Fruit fly (Drosophila melanogaster): ENCODE results near the gene CG31441.

Gene CG31441

DNA sequence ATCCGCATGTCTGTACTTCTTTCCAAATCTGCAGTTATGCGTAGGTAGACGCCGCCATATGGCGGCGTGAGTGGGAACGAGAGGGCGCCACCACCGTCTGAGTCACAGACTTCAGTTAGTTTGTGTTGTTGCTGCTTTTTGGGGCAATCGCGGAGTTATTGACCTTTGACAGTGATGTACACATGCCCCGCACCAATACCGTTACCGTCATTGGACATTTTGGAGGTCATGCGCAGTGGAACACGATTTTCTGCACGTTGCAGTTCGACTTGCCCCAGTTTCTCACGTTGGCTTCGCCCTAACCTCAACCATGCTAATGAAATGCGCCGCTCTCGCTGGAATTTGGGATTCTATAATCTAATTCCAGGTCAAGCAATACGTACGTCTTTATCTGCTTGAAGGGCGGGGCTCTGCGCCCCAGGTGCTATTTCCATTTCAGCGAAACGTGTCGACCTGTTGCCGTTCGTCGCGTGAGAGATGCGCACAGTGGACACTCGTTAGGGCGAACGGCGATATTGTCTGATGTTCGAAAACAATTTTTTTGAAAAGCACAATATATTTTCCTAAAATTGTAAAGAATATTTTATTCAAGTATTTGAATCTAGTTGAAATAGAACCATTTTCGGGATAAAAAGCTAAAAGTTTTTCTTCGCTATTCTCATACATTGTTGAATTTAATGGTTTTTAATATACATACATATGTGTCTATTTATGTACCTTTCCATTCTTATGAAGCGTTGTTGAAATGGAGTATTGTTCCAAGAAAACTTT is 24.6 kb upstream of the CG31441 start (continued):
- TF ChIP-seq CG2875 (GFP tag; optimal IDR thresholded peaks at IDR 0.05): peak; percentile 31
- no peak for TF ChIP-seq p53 (GFP tag; optimal IDR thresholded peaks at IDR 0.05)
- peak; percentile 34; the same call in 1 of the 2 replicates for TF ChIP-seq onecut (GFP tag; IDR thresholded peaks at IDR 0.05)
- TF ChIP-seq Meics (GFP tag; optimal IDR thresholded peaks at IDR 0.05): peak; percentile 76
- TF ChIP-seq chinmo (GFP tag; IDR thresholded peaks at IDR 0.05; ENCODE audit: partially characterized antibody): peak; percentile 83; the same call in 3 of the 4 replicates
- peak; percentile 83 for TF ChIP-seq ind (GFP tag; optimal IDR thresholded peaks at IDR 0.05)
- TF ChIP-seq bab2 (GFP tag; optimal IDR thresholded peaks at IDR 0.05): peak; percentile 68
- peak; percentile 19 for TF ChIP-seq CG31388 (GFP tag; optimal IDR thresholded peaks at IDR 0.05)
- TF ChIP-seq CG18619 (GFP tag; optimal IDR thresholded peaks at IDR 0.05): peak; percentile 40
- peak; percentile 63 for TF ChIP-seq Fer1 (GFP tag; optimal IDR thresholded peaks at IDR 0.05)
- peak; percentile 74 for TF ChIP-seq HLH54F (GFP tag; optimal IDR thresholded peaks at IDR 0.05)
- TF ChIP-seq CG12942 (GFP tag; optimal IDR thresholded peaks at IDR 0.05): peak; percentile 61
- peak; percentile 63 for TF ChIP-seq pnt (GFP tag; optimal IDR thresholded peaks at IDR 0.05)
- no peak for TF ChIP-seq CG14860 (GFP tag; IDR thresholded peaks at IDR 0.05; ENCODE audit: partially characterized antibody)
- TF ChIP-seq Deaf1 (tag; optimal IDR thresholded peaks at IDR 0.05): peak; percentile 35
- peak; percentile 55 to 66 for TF ChIP-seq chif (GFP tag; optimal IDR thresholded peaks at IDR 0.05)
- TF ChIP-seq CG7963 (GFP tag; IDR thresholded peaks at IDR 0.05; ENCODE audit: partially characterized antibody): no peak
- TF ChIP-seq Hr51 (GFP tag; optimal IDR thresholded peaks at IDR 0.05): peak; percentile 49 to 63
- no peak for TF ChIP-seq Lhr (GFP tag; optimal IDR thresholded peaks at IDR 0.05)
- peak; percentile 25 for TF ChIP-seq BtbVII (GFP tag; optimal IDR thresholded peaks at IDR 0.05)
- peak; percentile 69 for TF ChIP-seq Hey (tag; optimal IDR thresholded peaks at IDR 0.05)
- peak; percentile 57; the same call in 1 of the 2 replicates for TF ChIP-seq ssp (GFP tag; IDR thresholded peaks at IDR 0.05)
- peak; percentile 35 for TF ChIP-seq NK7.1 (GFP tag; optimal IDR thresholded peaks at IDR 0.05)
- TF ChIP-seq ash1 (GFP tag; optimal IDR thresholded peaks at IDR 0.05): no peak
- peak; percentile 48 for TF ChIP-seq Atf-2 (GFP tag; optimal IDR thresholded peaks at IDR 0.05)
- peak; percentile 67 for TF ChIP-seq ems (GFP tag; optimal IDR thresholded peaks at IDR 0.05)
- TF ChIP-seq CG3995 (GFP tag; optimal IDR thresholded peaks at IDR 0.05): peak; percentile 2
- TF ChIP-seq tll (GFP tag; optimal IDR thresholded peaks at IDR 0.05): peak in 1 of 2 experiments; percentile 5
- no peak for TF ChIP-seq usp (GFP tag; optimal IDR thresholded peaks at IDR 0.05)
- peak; percentile 10 for TF ChIP-seq CG30020 (tag; optimal IDR thresholded peaks at IDR 0.05)
- peak; percentile 53 for TF ChIP-seq CG10267 (tag; optimal IDR thresholded peaks at IDR 0.05)
- no peak for TF ChIP-seq unc-4 (GFP tag; IDR thresholded peaks at IDR 0.05; ENCODE audit: partially characterized antibody)
- TF ChIP-seq CG11247 (GFP tag; IDR thresholded peaks at IDR 0.05): peak; percentile 60
- TF ChIP-seq Usf (GFP tag; optimal IDR thresholded peaks at IDR 0.05): peak; percentile 20
- TF ChIP-seq CG12769 (tag; optimal IDR thresholded peaks at IDR 0.05): peak; percentile 94
- TF ChIP-seq zen (tag; optimal IDR thresholded peaks at IDR 0.05): peak; percentile 53
- no peak for TF ChIP-seq sna (GFP tag; IDR thresholded peaks at IDR 0.05; ENCODE audit: partially characterized antibody)
- TF ChIP-seq disco-r (GFP tag; optimal IDR thresholded peaks at IDR 0.05): peak; percentile 41
- peak; percentile 64 for TF ChIP-seq H2.0 (GFP tag; IDR thresholded peaks at IDR 0.05)
- TF ChIP-seq vvl (GFP tag; IDR thresholded peaks at IDR 0.05): peak; percentile 81
- TF ChIP-seq nerfin-1 (tag; optimal IDR thresholded peaks at IDR 0.05): no peak
- peak; percentile 70 for TF ChIP-seq CG7786 (GFP tag; optimal IDR thresholded peaks at IDR 0.05)
- peak; percentile 61 for TF ChIP-seq shn (GFP tag; optimal IDR thresholded peaks at IDR 0.05)
- no peak for TF ChIP-seq corto (GFP tag; optimal IDR thresholded peaks at IDR 0.05)
- TF ChIP-seq Oli (tag; optimal IDR thresholded peaks at IDR 0.05): peak; percentile 58
- TF ChIP-seq run (tag; optimal IDR thresholded peaks at IDR 0.05): no peak
- no peak for TF ChIP-seq Hr39 (optimal IDR thresholded peaks at IDR 0.05)
- TF ChIP-seq CG18011 (GFP tag; optimal IDR thresholded peaks at IDR 0.05): peak; percentile 5

Data from whole organism, embryonic.